Worm (Caenorhabditis elegans) whole organism, L3 larva: ENCODE results near the gene D1044.6.

Experiments used
- ZK546.5 ChIP-seq: sonication (generic microtip); optimal IDR thresholded peaks from 2 replicates; lab custom pipeline; 2017; ENCODE audit warnings: missing biosample characterization, missing genetic modification characterization
- aly-2 ChIP-seq: fragments of 150-350 bp; optimal IDR thresholded peaks from 2 replicates; lab custom pipeline; 2014; ENCODE audit warnings: missing biosample characterization, missing genetic modification characterization
- ama-1 ChIP-seq: fragments of 150-350 bp; optimal IDR thresholded peaks from 2 replicates; lab custom pipeline; 2018
- ceh-28 ChIP-seq: fragments of 150-350 bp; optimal IDR thresholded peaks from 2 replicates; lab custom pipeline; 2014; ENCODE audit warnings: missing biosample characterization, missing genetic modification reagents, missing genetic modification characterization
- ceh-82 ChIP-seq: fragments of 150-350 bp; optimal IDR thresholded peaks from 2 replicates; lab custom pipeline; 2014; ENCODE audit warnings: missing biosample characterization, missing genetic modification characterization
- ceh-9 ChIP-seq: sonication (generic microtip); optimal IDR thresholded peaks from 2 replicates; lab custom pipeline; 2018; ENCODE audit warnings: missing biosample characterization, missing genetic modification characterization
- daf-12 ChIP-seq: fragments of 150-350 bp; optimal IDR thresholded peaks from 2 replicates; lab custom pipeline; 2014; ENCODE audit warnings: missing biosample characterization, missing genetic modification reagents, missing genetic modification characterization
- egl-5 ChIP-seq: fragments of 150-350 bp; optimal IDR thresholded peaks from 2 replicates; lab custom pipeline; 2017; ENCODE audit warnings: missing biosample characterization, missing genetic modification reagents, missing genetic modification characterization, inconsistent platforms
- elt-1 ChIP-seq: fragments of 150-350 bp; optimal IDR thresholded peaks from 2 replicates; lab custom pipeline; 2014; ENCODE audit warnings: missing biosample characterization, missing genetic modification characterization
- elt-2 ChIP-seq: sonication (generic microtip); optimal IDR thresholded peaks from 2 replicates; lab custom pipeline; 2016; ENCODE audit warnings: missing genetic modification reagents, mild to moderate bottlenecking, missing genetic modification characterization, missing compliant biosample characterization
- fkh-10 ChIP-seq: sonication (generic microtip); optimal IDR thresholded peaks from 2 replicates; lab custom pipeline; 2017; ENCODE audit warnings: missing biosample characterization, missing genetic modification reagents, missing genetic modification characterization
- fos-1 ChIP-seq: fragments of 150-350 bp; optimal IDR thresholded peaks from 2 replicates; lab custom pipeline; 2014; ENCODE audit warnings: missing biosample characterization, missing genetic modification characterization
- hmg-11 ChIP-seq: sonication (generic microtip); optimal IDR thresholded peaks from 2 replicates; lab custom pipeline; 2016; ENCODE audit warnings: missing genetic modification characterization, missing compliant biosample characterization
- jun-1 ChIP-seq: fragments of 150-350 bp; optimal IDR thresholded peaks from 2 replicates; lab custom pipeline; 2014; ENCODE audit warnings: missing biosample characterization, missing genetic modification reagents, missing genetic modification characterization
- lin-39 ChIP-seq: fragments of 150-350 bp; optimal IDR thresholded peaks from 2 replicates; lab custom pipeline; 2018; ENCODE audit warnings: missing biosample characterization, missing genetic modification reagents, missing genetic modification characterization
- lsy-12 ChIP-seq: sonication (generic microtip); optimal IDR thresholded peaks from 2 replicates; lab custom pipeline; 2016; ENCODE audit warnings: mild to moderate bottlenecking, missing genetic modification characterization, missing compliant biosample characterization
- nfya-1 ChIP-seq: sonication (generic microtip); optimal IDR thresholded peaks from 2 replicates; lab custom pipeline; 2017; ENCODE audit warnings: missing genetic modification characterization, mild to moderate bottlenecking, missing compliant biosample characterization, antibody characterized with exemption, moderate library complexity; ENCODE audit not compliant: insufficient read depth
- nhr-12 ChIP-seq: fragments of 150-350 bp; optimal IDR thresholded peaks from 2 replicates; lab custom pipeline; 2014; ENCODE audit warnings: missing biosample characterization, missing genetic modification characterization
- nhr-23 ChIP-seq: fragments of 150-350 bp; optimal IDR thresholded peaks from 2 replicates; lab custom pipeline; 2014; ENCODE audit warnings: missing biosample characterization, missing genetic modification reagents, missing genetic modification characterization
- nhr-237 ChIP-seq: fragments of 150-350 bp; optimal IDR thresholded peaks from 2 replicates; lab custom pipeline; 2014; ENCODE audit warnings: missing biosample characterization, missing genetic modification characterization
- nhr-43 ChIP-seq: sonication (generic microtip); optimal IDR thresholded peaks from 2 replicates; lab custom pipeline; 2016; ENCODE audit warnings: mild to moderate bottlenecking, missing genetic modification characterization, missing compliant biosample characterization; ENCODE audit not compliant: poor library complexity, severe bottlenecking
- nhr-76 ChIP-seq: fragments of 150-350 bp; sonication (generic microtip); optimal IDR thresholded peaks from 5 replicates; lab custom pipeline; 2014; ENCODE audit warnings: missing biosample characterization, missing genetic modification characterization
- pha-4 ChIP-seq: fragments of 150-350 bp; optimal IDR thresholded peaks from 2 replicates; lab custom pipeline; 2014; ENCODE audit warnings: missing biosample characterization, missing genetic modification reagents, missing genetic modification characterization
- pqm-1 ChIP-seq: fragments of 150-350 bp; optimal IDR thresholded peaks from 2 replicates; lab custom pipeline; 2017; ENCODE audit warnings: missing biosample characterization, missing genetic modification characterization, inconsistent platforms
- sea-2 ChIP-seq: fragments of 150-350 bp; sonication (generic microtip); optimal IDR thresholded peaks from 4 replicates; lab custom pipeline; 2014; ENCODE audit warnings: missing biosample characterization, missing genetic modification reagents, missing genetic modification characterization
- skn-1 ChIP-seq: fragments of 150-350 bp; optimal IDR thresholded peaks from 2 replicates; lab custom pipeline; 2014; ENCODE audit warnings: missing biosample characterization, missing genetic modification characterization
- unc-62 ChIP-seq: fragments of 150-350 bp; sonication (generic microtip); optimal IDR thresholded peaks from 4 replicates; lab custom pipeline; 2014; ENCODE audit warnings: missing biosample characterization, missing genetic modification reagents, missing genetic modification characterization
- zag-1 ChIP-seq: fragments of 150-350 bp; optimal IDR thresholded peaks from 2 replicates; lab custom pipeline; 2014; ENCODE audit warnings: missing biosample characterization, missing genetic modification characterization
- ztf-11 ChIP-seq: fragments of 150-350 bp; optimal IDR thresholded peaks from 2 replicates; lab custom pipeline; 2014; ENCODE audit warnings: missing biosample characterization, missing genetic modification characterization

The D1044.6 gene

DNA sequence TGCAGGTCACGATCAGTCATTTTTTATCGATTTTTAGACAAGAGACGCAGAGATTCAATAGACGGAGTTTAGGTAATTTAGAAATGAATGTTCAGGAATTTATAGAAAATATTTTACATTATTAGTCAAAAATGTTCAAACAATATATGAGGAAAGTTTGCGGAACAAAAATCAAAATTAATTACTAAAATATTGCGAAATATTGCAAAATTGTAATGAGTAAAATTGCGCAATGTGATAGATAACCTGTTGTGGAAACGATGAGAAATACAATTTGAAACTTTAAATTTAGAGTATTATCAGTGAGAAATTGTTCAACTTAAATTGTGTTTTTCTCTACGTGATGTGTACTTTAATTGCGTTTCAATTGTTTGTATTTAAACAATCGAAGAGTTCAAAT, 38.1 kb upstream of the D1044.6 start, which contains the start of gene F56D2.5:
F56D2.5 (minus strand) TSS at position 371 of the 400 bp plus-strand sequence.
- no peak for TF ChIP-seq nhr-43 (tag; lab: Kevin White, UChicago)
- TF ChIP-seq lin-39 (tag; lab: Kevin White, UChicago): no peak
- no peak for TF ChIP-seq fkh-10 (GFP tag; lab: Kevin White, UChicago)
- peak; percentile 69 for TF ChIP-seq ceh-28

DNA sequence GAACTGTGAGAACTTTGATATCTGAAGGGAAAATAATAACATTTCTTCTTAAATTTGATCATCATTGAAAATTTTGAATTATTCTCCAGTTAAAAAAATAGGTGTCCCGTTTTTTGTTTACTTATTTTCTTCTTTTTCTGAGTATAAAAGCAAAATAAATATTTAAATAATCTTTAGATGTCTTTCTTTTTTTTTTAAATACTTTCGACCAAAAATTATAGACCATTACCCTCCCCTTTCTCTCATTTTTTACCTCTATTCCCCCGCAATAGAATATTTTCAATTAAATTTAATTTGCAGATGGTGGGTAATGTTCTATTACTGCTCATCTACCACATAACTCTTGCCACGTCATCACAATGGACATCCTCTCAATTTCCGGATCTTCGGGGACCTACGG, 30.7 kb upstream of the D1044.6 start, which contains the start of gene molo-1:
molo-1 (plus strand) TSS at position 301 of the 400 bp plus-strand sequence.
- no peak for TF ChIP-seq unc-62 (GFP tag; lab: Kevin White, UChicago)
- no peak for TF ChIP-seq ZK546.5
- TF ChIP-seq egl-5: no peak
- TF ChIP-seq elt-2 (tag; lab: Kevin White, UChicago): no peak
- no peak for TF ChIP-seq nhr-23 (tag; lab: Kevin White, UChicago)
- no peak for TF ChIP-seq hmg-11 (tag; lab: Kevin White, UChicago)
- no peak for TF ChIP-seq skn-1 (tag; lab: Kevin White, UChicago)
- no peak for TF ChIP-seq nfya-1
- no peak for TF ChIP-seq ama-1
- no peak for TF ChIP-seq elt-1 (tag; lab: Kevin White, UChicago)
- no peak for TF ChIP-seq nhr-43 (tag; lab: Kevin White, UChicago)
- TF ChIP-seq, all 47 proteins: peak for 0

DNA sequence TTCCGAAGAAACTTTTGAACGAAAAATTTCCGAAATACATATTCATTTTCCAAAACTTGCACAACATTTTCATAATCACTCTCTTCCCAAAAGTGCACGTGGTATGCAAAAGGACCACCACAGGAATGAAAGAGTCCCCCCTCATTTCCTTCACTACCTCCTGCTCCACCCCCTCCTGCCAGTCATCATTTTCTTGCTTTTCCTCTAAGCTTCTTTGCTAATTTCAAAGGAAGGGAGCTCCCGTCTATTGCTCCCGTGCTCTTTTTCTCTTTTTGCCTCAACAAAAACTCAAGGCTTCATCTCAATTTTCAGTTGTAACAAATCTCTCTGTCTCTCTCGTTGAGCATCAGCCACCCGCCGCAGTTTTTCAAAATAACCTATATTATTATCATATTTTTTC, 29.8 kb upstream of the D1044.6 start:
- TF ChIP-seq nhr-76 (tag; lab: Kevin White, UChicago) (no peak), ceh-28 (no peak), lsy-12 (tag; lab: Kevin White, UChicago) (no peak), hmg-11 (tag; lab: Kevin White, UChicago) (no peak), nfya-1 (peak; percentile 16), ztf-11 (tag; lab: Kevin White, UChicago) (no peak), nhr-237 (tag; lab: Kevin White, UChicago) (no peak), fkh-10 (GFP tag; lab: Kevin White, UChicago) (no peak), zag-1 (tag; lab: Kevin White, UChicago) (no peak)

DNA sequence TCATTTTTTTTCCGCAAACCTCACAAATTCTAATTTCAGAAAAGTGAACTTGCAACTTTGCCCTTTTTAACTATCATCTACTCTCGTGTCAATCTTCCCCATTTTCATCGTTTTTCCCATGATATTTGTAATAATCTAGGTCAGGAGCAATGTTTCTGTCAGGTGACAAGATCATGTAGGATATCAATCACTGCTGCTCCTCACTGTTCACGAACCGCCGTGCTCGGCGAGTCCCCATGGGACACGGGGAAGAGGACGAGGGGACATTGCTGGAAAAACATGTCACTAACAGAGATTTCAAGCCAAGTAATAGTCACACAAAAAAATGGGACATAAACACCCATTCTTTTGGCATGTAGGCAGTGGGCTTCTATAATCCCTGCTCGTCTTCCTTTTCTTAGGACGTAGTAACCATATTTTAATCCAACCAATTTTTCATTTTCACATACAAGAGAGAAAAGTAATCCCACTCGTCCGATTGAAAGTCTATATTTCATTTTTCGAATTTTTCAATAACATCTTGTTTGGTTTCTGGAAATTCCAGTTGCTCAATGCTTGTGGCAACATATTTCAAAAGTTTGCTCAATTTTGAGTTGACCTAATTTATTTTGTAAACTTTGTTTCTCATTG, 28.0 kb upstream of the D1044.6 start:
- no peak for TF ChIP-seq daf-12
- TF ChIP-seq ceh-82 (tag; lab: Kevin White, UChicago): no peak
- TF ChIP-seq fos-1 (tag; lab: Kevin White, UChicago): no peak
- peak; percentile 10 for TF ChIP-seq nfya-1
- TF ChIP-seq elt-1 (tag; lab: Kevin White, UChicago): no peak
- TF ChIP-seq lin-39 (tag; lab: Kevin White, UChicago): peak; percentile 36
- TF ChIP-seq, all 47 proteins: peak for 2

DNA sequence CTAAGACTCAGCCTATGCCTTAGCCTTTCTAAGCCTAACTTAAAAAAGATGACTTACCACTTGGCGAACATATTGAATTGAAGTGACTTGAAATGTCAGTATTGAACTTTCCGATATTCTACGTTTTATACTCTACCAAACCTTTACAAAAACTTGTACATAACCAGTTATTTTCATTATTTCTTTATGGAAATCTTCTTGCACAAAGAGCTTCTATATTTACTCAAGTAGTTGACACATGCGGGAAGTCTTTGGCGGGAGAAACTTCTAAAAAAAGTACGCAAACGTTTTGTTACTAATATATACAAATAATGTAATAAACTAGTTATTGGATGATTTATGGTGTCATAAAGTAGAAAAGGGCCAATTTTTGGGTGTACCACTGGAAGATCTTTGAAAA, 25.7 kb upstream of the D1044.6 start, which contains the start of gene nspb-12:
nspb-12 (minus strand) TSS at position 101 of the 400 bp plus-strand sequence.
- no peak for TF ChIP-seq pqm-1 (tag; lab: Kevin White, UChicago)
- no peak for TF ChIP-seq ZK546.5
- TF ChIP-seq zag-1 (tag; lab: Kevin White, UChicago): no peak
- TF ChIP-seq, all 47 proteins: peak for 0

DNA sequence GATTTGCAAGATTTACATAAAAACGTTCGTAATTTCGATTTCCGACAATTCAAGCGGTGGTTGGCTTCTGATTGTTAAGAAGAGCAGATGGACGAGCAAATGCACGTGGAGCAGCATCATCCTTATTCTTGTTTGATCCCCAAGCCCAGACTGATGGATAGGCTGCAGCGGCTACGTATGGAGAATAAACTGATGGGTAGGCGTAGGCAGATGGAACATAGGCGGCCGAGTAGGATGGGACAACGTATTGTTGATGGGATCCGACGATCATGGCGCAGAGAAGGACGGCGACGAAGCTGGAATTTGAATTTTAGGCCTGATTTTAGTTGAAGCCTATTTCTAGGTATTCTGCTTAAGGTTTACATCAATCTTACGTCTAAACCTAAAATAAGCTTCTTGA, 25.3 kb upstream of the D1044.6 start:
- TF ChIP-seq jun-1 (tag; lab: Kevin White, UChicago) (no peak), daf-12 (no peak), skn-1 (tag; lab: Kevin White, UChicago) (no peak), unc-62 (GFP tag; lab: Kevin White, UChicago) (no peak), nfya-1 (no peak), elt-1 (tag; lab: Kevin White, UChicago) (no peak), sea-2 (GFP tag; lab: Kevin White, UChicago) (no peak), ztf-11 (tag; lab: Kevin White, UChicago) (no peak), ceh-28 (no peak), lin-39 (tag; lab: Kevin White, UChicago) (no peak), ceh-82 (tag; lab: Kevin White, UChicago) (no peak), elt-2 (tag; lab: Kevin White, UChicago) (no peak), nhr-76 (tag; lab: Kevin White, UChicago) (no peak), pha-4 (tag; lab: Kevin White, UChicago) (no peak), ceh-9 (tag; lab: Kevin White, UChicago) (no peak), aly-2 (no peak), nhr-12 (tag; lab: Kevin White, UChicago) (no peak), hmg-11 (tag; lab: Kevin White, UChicago) (no peak)
